Worm (Caenorhabditis elegans): ENCODE results near the gene srsx-18.

DNA sequence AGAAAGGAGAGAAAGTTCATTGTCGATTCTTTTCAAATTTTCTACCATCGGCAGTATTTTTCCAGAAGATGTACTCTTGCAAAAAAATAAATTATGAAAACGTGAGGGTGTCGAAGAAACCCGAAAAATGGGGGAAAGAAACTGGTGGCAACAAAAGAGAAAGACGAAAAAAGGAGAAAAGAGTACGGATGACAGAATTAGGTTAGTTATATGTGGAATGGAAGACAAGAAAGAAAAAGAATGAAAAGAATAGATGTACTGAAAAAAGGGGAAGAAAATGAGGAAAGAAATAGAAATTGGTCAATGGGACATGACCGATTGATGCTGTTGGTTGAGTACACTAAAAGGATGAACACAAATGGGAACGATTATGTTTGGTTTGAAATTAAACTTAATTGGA, 33.3 kb downstream of the srsx-18 start:
- no peak for TF ChIP-seq him-1 (tag; optimal IDR thresholded peaks at IDR 0.05)
- TF ChIP-seq dao-5 (tag; optimal IDR thresholded peaks at IDR 0.05), result no peak

Data from whole organism, L4/young adult.